Fruit fly (Drosophila melanogaster) whole organism, embryonic: Measurements from ENCODE around the gene Gas8.

Source experiments
- Ada2b ChIP-seq: fragments of 200-800 bp; sonication (Bioruptor generic); IDR thresholded peaks from 2 replicates; pipeline ENCODE4 v1.3.6; 2022; ENCODE audit warnings: missing biosample characterization, missing genetic modification characterization
- CG11398 ChIP-seq: fragments of 200-800 bp; sonication (Bioruptor generic); optimal IDR thresholded peaks from 2 replicates; lab custom pipeline; 2016; ENCODE audit warnings: missing biosample characterization, missing genetic modification characterization
- CG13123 ChIP-seq: fragments of 200-800 bp; sonication (Bioruptor generic); optimal IDR thresholded peaks from 2 replicates; lab custom pipeline; 2016; ENCODE audit warnings: missing biosample characterization, missing genetic modification characterization
- CG14014 ChIP-seq: fragments of 200-800 bp; sonication (Bioruptor generic); IDR thresholded peaks from 2 replicates; pipeline ENCODE4 v1.3.6; 2022; ENCODE audit warnings: missing biosample characterization, missing genetic modification characterization
- CG15073 ChIP-seq: fragments of 200-800 bp; sonication (Bioruptor generic); optimal IDR thresholded peaks from 2 replicates; lab custom pipeline; 2016; ENCODE audit warnings: missing biosample characterization, missing genetic modification characterization
- CG1603 ChIP-seq: fragments of 200-800 bp; sonication (Bioruptor generic); optimal IDR thresholded peaks from 2 replicates; lab custom pipeline; 2019; ENCODE audit warnings: missing biosample characterization, mild to moderate bottlenecking, missing genetic modification characterization, moderate library complexity
- CG17186 ChIP-seq: fragments of 200-800 bp; sonication (Bioruptor generic); optimal IDR thresholded peaks from 3 replicates; lab custom pipeline; 2017; ENCODE audit warnings: missing biosample characterization, missing genetic modification reagents, missing genetic modification characterization
- CG17802 ChIP-seq: fragments of 200-800 bp; sonication (Bioruptor generic); optimal IDR thresholded peaks from 2 replicates; lab custom pipeline; 2018; ENCODE audit warnings: missing biosample characterization, mild to moderate bottlenecking, missing genetic modification characterization, moderate library complexity
- CG1832 ChIP-seq: fragments of 200-800 bp; sonication (Bioruptor generic); optimal IDR thresholded peaks from 2 replicates; lab custom pipeline; 2017; ENCODE audit warnings: missing biosample characterization, mild to moderate bottlenecking, missing genetic modification characterization, inconsistent platforms
- CG2889 ChIP-seq: fragments of 200-800 bp; sonication (Bioruptor generic); IDR thresholded peaks from 3 replicates; pipeline ENCODE4 v1.3.6; 2022; ENCODE audit warnings: missing biosample characterization, missing genetic modification characterization
- CG3065 ChIP-seq: fragments of 200-800 bp; sonication (Bioruptor generic); optimal IDR thresholded peaks from 2 replicates; lab custom pipeline; 2016; ENCODE audit warnings: missing biosample characterization, missing genetic modification characterization
- CG31388 ChIP-seq: fragments of 200-800 bp; sonication (Bioruptor generic); optimal IDR thresholded peaks from 2 replicates; lab custom pipeline; 2016; ENCODE audit warnings: missing biosample characterization, missing genetic modification characterization
- CG32772 ChIP-seq: fragments of 200-800 bp; sonication (Bioruptor generic); IDR thresholded peaks from 2 replicates; pipeline ENCODE4 v1.3.6; 2022; ENCODE audit warnings: missing biosample characterization, missing genetic modification characterization
- CG6175 ChIP-seq: fragments of 200-800 bp; sonication (Bioruptor generic); IDR thresholded peaks from 3 replicates; pipeline ENCODE4 v1.3.6; 2022; ENCODE audit warnings: missing biosample characterization, missing genetic modification characterization
- CG6254 ChIP-seq: fragments of 200-800 bp; sonication (Bioruptor generic); optimal IDR thresholded peaks from 3 replicates; lab custom pipeline; 2017; ENCODE audit warnings: mild to moderate bottlenecking, missing biosample characterization, missing genetic modification reagents, missing genetic modification characterization
- CG8765 ChIP-seq: fragments of 200-800 bp; sonication (Bioruptor generic); IDR thresholded peaks from 2 replicates; pipeline ENCODE4 v1.3.6; 2022; ENCODE audit warnings: missing biosample characterization, missing genetic modification characterization
- CG9932 ChIP-seq: fragments of 200-800 bp; sonication (Bioruptor generic); IDR thresholded peaks from 2 replicates; pipeline ENCODE4 v1.3.6; 2022; ENCODE audit warnings: missing biosample characterization, missing genetic modification characterization
- D19A ChIP-seq: fragments of 200-800 bp; optimal IDR thresholded peaks from 3 replicates; lab custom pipeline; 2019; ENCODE audit warnings: missing biosample characterization, mild to moderate bottlenecking, missing genetic modification characterization, moderate library complexity
- D19B ChIP-seq: fragments of 200-800 bp; sonication (Bioruptor generic); optimal IDR thresholded peaks from 2 replicates; lab custom pipeline; 2017; ENCODE audit warnings: missing biosample characterization, mild to moderate bottlenecking, missing genetic modification characterization
- HLH4C ChIP-seq: fragments of 200-800 bp; sonication (Bioruptor generic); IDR thresholded peaks from 3 replicates; pipeline ENCODE4 v1.3.6; 2022; ENCODE audit warnings: missing biosample characterization, missing genetic modification characterization; ENCODE audit not compliant: partially characterized antibody
- Hmx ChIP-seq: fragments of 200-800 bp; sonication (Bioruptor generic); optimal IDR thresholded peaks from 2 replicates; lab custom pipeline; 2016; ENCODE audit warnings: missing biosample characterization, missing genetic modification characterization
- Jarid2 ChIP-seq: fragments of 200-800 bp; sonication (Bioruptor generic); optimal IDR thresholded peaks from 3 replicates; lab custom pipeline; 2017; ENCODE audit warnings: mild to moderate bottlenecking, missing biosample characterization, missing genetic modification reagents, missing genetic modification characterization
- Kr ChIP-seq: fragments of 200-800 bp; sonication (Bioruptor generic); optimal IDR thresholded peaks from 2 replicates; lab custom pipeline; 2017; ENCODE audit warnings: missing biosample characterization, mild to moderate bottlenecking, missing genetic modification characterization
- Neu2 ChIP-seq: fragments of 200-800 bp; sonication (Bioruptor generic); optimal IDR thresholded peaks from 3 replicates; lab custom pipeline; 2016; ENCODE audit warnings: missing biosample characterization, missing genetic modification characterization, borderline replicate concordance
- Nf-YB ChIP-seq: fragments of 200-800 bp; sonication (Bioruptor generic); optimal IDR thresholded peaks from 3 replicates; lab custom pipeline; 2019; ENCODE audit warnings: missing biosample characterization, mild to moderate bottlenecking, missing genetic modification characterization, moderate library complexity
- Nf-YC ChIP-seq: fragments of 200-800 bp; optimal IDR thresholded peaks from 3 replicates; lab custom pipeline; 2019; ENCODE audit warnings: missing biosample characterization, mild to moderate bottlenecking, missing genetic modification characterization, moderate library complexity
- Opbp ChIP-seq: fragments of 200-800 bp; sonication (Bioruptor generic); IDR thresholded peaks from 3 replicates; pipeline ENCODE4 v1.3.6; 2022; ENCODE audit warnings: missing biosample characterization, missing genetic modification characterization; ENCODE audit not compliant: partially characterized antibody
- PHDP ChIP-seq: fragments of 200-800 bp; sonication (Bioruptor generic); optimal IDR thresholded peaks from 3 replicates; lab custom pipeline; 2018; ENCODE audit warnings: missing biosample characterization, mild to moderate bottlenecking, missing genetic modification characterization, moderate library complexity
- Ravus ChIP-seq: fragments of 200-800 bp; sonication (Bioruptor generic); IDR thresholded peaks from 2 replicates; pipeline ENCODE4 v1.3.6; 2022; ENCODE audit warnings: missing biosample characterization, missing genetic modification characterization
- Six4 ChIP-seq: fragments of 200-800 bp; sonication (Bioruptor generic); optimal IDR thresholded peaks from 2 replicates; lab custom pipeline; 2016; ENCODE audit warnings: missing biosample characterization, missing genetic modification characterization
- Spps ChIP-seq: fragments of 200-800 bp; sonication (Bioruptor generic); optimal IDR thresholded peaks from 2 replicates; lab custom pipeline; 2018; ENCODE audit warnings: missing biosample characterization, mild to moderate bottlenecking, missing genetic modification characterization
- Stat92E ChIP-seq, 3 experiments: fragments of >200 bp in 2 of 3; fragments of 200-800 bp in 1 of 3; sonication (Bioruptor generic) in 1 of 3; optimal IDR thresholded peaks; 2 replicates each; lab custom pipeline; 2017 to 2019; ENCODE audit warnings: missing biosample characterization in 3 of 3, missing genetic modification characterization in 3 of 3, mild to moderate bottlenecking in 1 of 3, moderate library complexity in 1 of 3
- Usf ChIP-seq: fragments of 200-800 bp; sonication (Bioruptor generic); optimal IDR thresholded peaks from 2 replicates; lab custom pipeline; 2017; ENCODE audit warnings: missing genotype, missing biosample characterization, missing genetic modification characterization
- YL-1 ChIP-seq: fragments of 200-800 bp; sonication (Bioruptor generic); optimal IDR thresholded peaks from 3 replicates; lab custom pipeline; 2017; ENCODE audit warnings: missing biosample characterization, mild to moderate bottlenecking, missing genetic modification characterization
- ase ChIP-seq: fragments of 200-800 bp; sonication (Bioruptor generic); IDR thresholded peaks from 3 replicates; pipeline ENCODE4 v1.3.6; 2022; ENCODE audit warnings: missing biosample characterization, missing genetic modification characterization
- bigmax ChIP-seq: fragments of 200-800 bp; sonication (Bioruptor generic); optimal IDR thresholded peaks from 2 replicates; lab custom pipeline; 2018; ENCODE audit warnings: missing biosample characterization, mild to moderate bottlenecking, missing genetic modification characterization
- cad ChIP-seq: fragments of >200 bp; optimal IDR thresholded peaks from 2 replicates; lab custom pipeline; 2017; ENCODE audit warnings: missing biosample characterization, missing genetic modification characterization
- ci ChIP-seq: fragments of 200-800 bp; sonication (Bioruptor generic); IDR thresholded peaks from 3 replicates; pipeline ENCODE4 v1.3.6; 2022; ENCODE audit warnings: missing biosample characterization, missing genetic modification characterization
- gcm ChIP-seq: fragments of 200-800 bp; sonication (Bioruptor generic); optimal IDR thresholded peaks from 2 replicates; lab custom pipeline; 2019; ENCODE audit warnings: missing biosample characterization, mild to moderate bottlenecking, missing genetic modification characterization, moderate library complexity
- hkb ChIP-seq, 2 experiments: fragments of 200-800 bp in 1 of 2; fragments of >200 bp in 1 of 2; sonication (Bioruptor generic) in 1 of 2; IDR thresholded peaks in 1 of 2; optimal IDR thresholded peaks in 1 of 2; 2 replicates each; pipeline versions ENCODE4 v1.3.6 to Lab custom; 2017 to 2022; ENCODE audit warnings: missing biosample characterization in 1 of 2, missing genetic modification characterization in 1 of 2
- insv ChIP-seq, 2 experiments: fragments of 200-800 bp; sonication (Bioruptor generic); optimal IDR thresholded peaks; 3 replicates each; lab custom pipeline; 2016 to 2018; ENCODE audit warnings: missing biosample characterization in 2 of 2, missing genetic modification characterization in 2 of 2
- lab ChIP-seq: fragments of 200-800 bp; sonication (Bioruptor generic); optimal IDR thresholded peaks from 3 replicates; lab custom pipeline; 2017; ENCODE audit warnings: missing biosample characterization, missing genetic modification characterization, mild to moderate bottlenecking, moderate library complexity, missing genetic modification reagents
- mam ChIP-seq: fragments of 200-800 bp; sonication (Bioruptor generic); optimal IDR thresholded peaks from 3 replicates; lab custom pipeline; 2016; ENCODE audit warnings: missing biosample characterization, missing genetic modification characterization
- p53 ChIP-seq: fragments of 200-800 bp; sonication (Bioruptor generic); optimal IDR thresholded peaks from 2 replicates; lab custom pipeline; 2016; ENCODE audit warnings: missing biosample characterization, missing genetic modification characterization
- prd ChIP-seq, 3 experiments: fragments of >200 bp in 2 of 3; fragments of 200-800 bp in 1 of 3; sonication (Bioruptor generic) in 1 of 3; optimal IDR thresholded peaks in 2 of 3; IDR thresholded peaks in 1 of 3; 2 replicates in 2 of 3; 3 replicates in 1 of 3; pipeline versions ENCODE4 v1.3.6 to Lab custom; 2017 to 2022; ENCODE audit warnings: missing biosample characterization in 1 of 3, missing genetic modification characterization in 1 of 3
- pros ChIP-seq: fragments of 200-800 bp; sonication (Bioruptor generic); optimal IDR thresholded peaks from 3 replicates; lab custom pipeline; 2019; ENCODE audit warnings: missing biosample characterization, mild to moderate bottlenecking, missing genetic modification characterization, moderate library complexity
- sens-2 ChIP-seq: fragments of 200-800 bp; sonication (Bioruptor generic); IDR thresholded peaks from 2 replicates; pipeline ENCODE4 v1.3.6; 2022; ENCODE audit warnings: missing biosample characterization, missing genetic modification characterization
- so ChIP-seq: fragments of 200-800 bp; sonication (Bioruptor generic); IDR thresholded peaks from 3 replicates; pipeline ENCODE4 v1.3.6; 2022; ENCODE audit warnings: missing biosample characterization, missing genetic modification characterization
- zen ChIP-seq: fragments of 200-800 bp; sonication (Bioruptor generic); optimal IDR thresholded peaks from 3 replicates; lab custom pipeline; 2018; ENCODE audit warnings: missing biosample characterization, mild to moderate bottlenecking, missing genetic modification characterization, moderate library complexity

Gas8 gene

DNA sequence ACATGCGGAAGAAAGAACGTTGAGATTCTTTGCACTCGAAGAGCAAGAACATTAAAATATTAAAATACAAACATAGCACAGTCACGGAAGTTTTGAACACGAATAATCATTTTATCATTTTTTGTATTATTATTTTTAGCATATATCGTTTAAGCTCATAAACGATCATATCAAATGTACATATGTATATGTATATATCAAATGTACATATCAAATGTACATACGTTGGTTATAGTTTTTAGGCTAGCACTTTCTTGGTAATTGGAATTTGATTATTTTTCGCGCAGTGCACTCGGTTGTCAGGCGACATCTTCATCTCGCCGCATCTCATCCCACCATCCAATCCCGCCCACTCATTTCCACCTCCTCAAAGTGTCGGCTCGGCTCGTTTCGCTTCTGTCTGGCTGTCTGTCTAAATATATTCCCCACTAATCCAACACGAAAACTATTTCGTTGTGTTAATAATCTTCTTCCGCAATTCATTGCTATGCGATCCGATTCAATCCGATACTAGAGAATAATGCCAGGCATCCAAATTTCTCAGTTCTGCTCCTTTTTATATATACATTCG, 49.1 kb downstream of the Gas8 start (continued):
- TF ChIP-seq Six4 (GFP tag; lab: Kevin White, UChicago) (peak; percentile 32), lab (GFP tag; lab: Kevin White, UChicago) (peak; percentile 51), mam (no peak), cad (no peak), CG9932 (GFP tag; lab: Robert Waterston, UW) (peak; percentile 31; the same call in 1 of the 2 replicates), hkb (optimal IDR thresholded peaks at IDR 0.05; lab: Kevin White, UChicago) (no peak), hkb (GFP tag; IDR thresholded peaks at IDR 0.05; lab: Robert Waterston, UW) (0 out of 2 replicates have a peak, but pooled peaks have one; percentile 25), prd (optimal IDR thresholded peaks at IDR 0.05; lab: Kevin White, UChicago) (no peak), prd (GFP tag; IDR thresholded peaks at IDR 0.05; lab: Robert Waterston, UW) (no peak; the same call in 2 of the 3 replicates), insv (GFP tag; optimal IDR thresholded peaks at IDR 0.05; lab: Kevin White, UChicago) (no peak), ci (GFP tag; lab: Robert Waterston, UW) (no peak), Hmx (GFP tag; lab: Kevin White, UChicago) (no peak), Nf-YB (no peak), pros (GFP tag; lab: Kevin White, UChicago) (no peak), HLH4C (GFP tag; lab: Robert Waterston, UW) (no peak), Ravus (GFP tag; lab: Robert Waterston, UW) (no peak), PHDP (tag; lab: Kevin White, UChicago) (peak; percentile 55), Spps (tag; lab: Kevin White, UChicago) (peak; percentile 17), CG2889 (GFP tag; lab: Robert Waterston, UW) (no peak), Jarid2 (no peak), zen (no peak), sens-2 (GFP tag; lab: Robert Waterston, UW) (no peak), CG6175 (GFP tag; lab: Robert Waterston, UW) (no peak), Nf-YC (tag; lab: Kevin White, UChicago) (peak; percentile 5), CG3065 (GFP tag; lab: Kevin White, UChicago) (no peak), CG13123 (GFP tag; lab: Kevin White, UChicago) (no peak), Usf (no peak), Stat92E (GFP tag; optimal IDR thresholded peaks at IDR 0.05; lab: Kevin White, UChicago) (no peak), Opbp (GFP tag; lab: Robert Waterston, UW) (no peak), so (GFP tag; lab: Robert Waterston, UW) (no peak), CG14014 (GFP tag; lab: Robert Waterston, UW) (no peak), Ada2b (GFP tag; lab: Robert Waterston, UW) (no peak), CG6254 (peak; percentile 12), bigmax (GFP tag; lab: Kevin White, UChicago) (no peak), CG31388 (no peak), Neu2 (GFP tag; lab: Kevin White, UChicago) (no peak), p53 (GFP tag; lab: Kevin White, UChicago) (no peak), D19B (no peak), CG1832 (GFP tag; lab: Kevin White, UChicago) (no peak), CG32772 (GFP tag; lab: Robert Waterston, UW) (no peak), ase (GFP tag; lab: Robert Waterston, UW) (no peak), CG1603 (tag; lab: Kevin White, UChicago) (peak; percentile 33), CG17186 (GFP tag; lab: Kevin White, UChicago) (no peak), YL-1 (GFP tag; lab: Kevin White, UChicago) (no peak), Kr (GFP tag; lab: Kevin White, UChicago) (no peak), CG15073 (GFP tag; lab: Kevin White, UChicago) (no peak), D19A (tag; lab: Kevin White, UChicago) (peak; percentile 1), CG8765 (GFP tag; lab: Robert Waterston, UW) (no peak), CG11398 (no peak), CG17802 (tag; lab: Kevin White, UChicago) (no peak), gcm (GFP tag; lab: Kevin White, UChicago) (peak; percentile 29)
